Worm (Caenorhabditis elegans) whole organism, young adult: ENCODE results near the gene spp-9.

Source experiments
- B0261.1 ChIP-seq: sonication (generic microtip); optimal IDR thresholded peaks from 2 replicates; lab custom pipeline; 2016; ENCODE audit warnings: mild to moderate bottlenecking, missing genetic modification characterization, moderate library complexity, missing compliant biosample characterization
- B0336.3 ChIP-seq: fragments of 200-800 bp; sonication (Bioruptor generic); IDR thresholded peaks from 2 replicates; pipeline ENCODE4 v1.3.6; 2022; ENCODE audit warnings: missing genetic modification characterization, missing compliant biosample characterization
- F10E7.11 ChIP-seq: sonication (generic microtip); optimal IDR thresholded peaks from 2 replicates; lab custom pipeline; 2017; ENCODE audit warnings: mild to moderate bottlenecking, missing genetic modification characterization, moderate library complexity, missing compliant biosample characterization
- F23B12.7 ChIP-seq: sonication (generic microtip); optimal IDR thresholded peaks from 2 replicates; lab custom pipeline; 2017; ENCODE audit warnings: missing genetic modification characterization, mild to moderate bottlenecking, missing compliant biosample characterization, antibody characterized with exemption, moderate library complexity; ENCODE audit not compliant: insufficient read depth
- F39B2.1 ChIP-seq: fragments of 200-800 bp; sonication (Bioruptor generic); IDR thresholded peaks from 2 replicates; pipeline ENCODE4 v1.3.6; 2022; ENCODE audit warnings: missing genetic modification reagents, missing genetic modification characterization, missing compliant biosample characterization
- F49E8.2 ChIP-seq: sonication (generic microtip); optimal IDR thresholded peaks from 3 replicates; lab custom pipeline; 2017; ENCODE audit warnings: missing genetic modification characterization, mild to moderate bottlenecking, missing compliant biosample characterization, antibody characterized with exemption, moderate library complexity; ENCODE audit not compliant: insufficient read depth
- F52B5.7 ChIP-seq: sonication (generic microtip); optimal IDR thresholded peaks from 2 replicates; lab custom pipeline; 2016; ENCODE audit warnings: mild to moderate bottlenecking, missing genetic modification characterization, missing compliant biosample characterization
- F57A8.1 ChIP-seq: fragments of 200-800 bp; sonication (Bioruptor generic); optimal IDR thresholded peaks from 2 replicates; lab custom pipeline; 2018; ENCODE audit warnings: mild to moderate bottlenecking, missing genetic modification characterization, moderate library complexity, missing compliant biosample characterization
- F57C9.4 ChIP-seq: sonication (generic microtip); optimal IDR thresholded peaks from 2 replicates; lab custom pipeline; 2017; ENCODE audit warnings: mild to moderate bottlenecking, missing genetic modification characterization, missing compliant biosample characterization
- Y53F4B.3 ChIP-seq: fragments of 200-800 bp; sonication (Bioruptor generic); IDR thresholded peaks from 2 replicates; pipeline ENCODE4 v1.3.6; 2022; ENCODE audit warnings: missing genetic modification reagents, missing genetic modification characterization, missing compliant biosample characterization
- Y79H2A.3 ChIP-seq: fragments of 200-800 bp; sonication (Bioruptor generic); conservative IDR thresholded peaks from 2 replicates; pipeline ENCODE4 v1.3.6; 2022; ENCODE audit warnings: missing genetic modification reagents, missing genetic modification characterization, missing compliant biosample characterization
- akir-1 ChIP-seq: fragments of 200-800 bp; sonication (Bioruptor generic); optimal IDR thresholded peaks from 2 replicates; lab custom pipeline; 2018; ENCODE audit warnings: mild to moderate bottlenecking, missing genetic modification characterization, moderate library complexity, missing compliant biosample characterization
- aptf-2 ChIP-seq: fragments of 200-800 bp; sonication (Bioruptor generic); conservative IDR thresholded peaks from 2 replicates; pipeline ENCODE4 v1.3.6; 2022; ENCODE audit warnings: missing genetic modification reagents, missing genetic modification characterization, missing compliant biosample characterization
- aptf-3 ChIP-seq: fragments of 200-800 bp; sonication (Bioruptor generic); IDR thresholded peaks from 2 replicates; pipeline ENCODE4 v1.3.6; 2022; ENCODE audit warnings: missing genetic modification characterization, missing compliant biosample characterization
- attf-3 ChIP-seq: fragments of 200-800 bp; sonication (Bioruptor generic); conservative IDR thresholded peaks from 2 replicates; pipeline ENCODE4 v1.3.6; 2022; ENCODE audit warnings: missing genetic modification reagents, missing genetic modification characterization, missing compliant biosample characterization
- cebp-1 ChIP-seq, 2 experiments: fragments of 200-800 bp in 1 of 2; sonication (Bioruptor generic) in 1 of 2; sonication (generic microtip) in 1 of 2; IDR thresholded peaks in 1 of 2; optimal IDR thresholded peaks in 1 of 2; 2 replicates each; pipeline versions ENCODE4 v1.3.6 to Lab custom; 2017 to 2022; ENCODE audit warnings: missing compliant biosample characterization in 2 of 2, missing genetic modification characterization in 2 of 2, mild to moderate bottlenecking in 1 of 2, missing genetic modification reagents in 1 of 2, moderate library complexity in 1 of 2
- ceh-27 ChIP-seq: fragments of 200-800 bp; sonication (Bioruptor generic); optimal IDR thresholded peaks from 2 replicates; lab custom pipeline; 2018; ENCODE audit warnings: mild to moderate bottlenecking, missing genetic modification characterization, moderate library complexity, missing compliant biosample characterization
- ceh-40 ChIP-seq: fragments of 200-800 bp; sonication (Bioruptor generic); IDR thresholded peaks from 2 replicates; pipeline ENCODE4 v1.3.6; 2022; ENCODE audit warnings: missing genetic modification characterization, missing compliant biosample characterization
- ceh-79 ChIP-seq: sonication (generic microtip); optimal IDR thresholded peaks from 2 replicates; lab custom pipeline; 2017; ENCODE audit warnings: mild to moderate bottlenecking, missing genetic modification characterization, missing compliant biosample characterization
- ceh-91 ChIP-seq: fragments of 200-800 bp; sonication (Bioruptor generic); IDR thresholded peaks from 2 replicates; pipeline ENCODE4 v1.3.6; 2022; ENCODE audit warnings: missing genetic modification reagents, missing genetic modification characterization, missing compliant biosample characterization
- dox-1 ChIP-seq: fragments of 200-800 bp; sonication (Bioruptor generic); IDR thresholded peaks from 2 replicates; pipeline ENCODE4 v1.3.6; 2022; ENCODE audit warnings: missing genetic modification reagents, missing genetic modification characterization, missing compliant biosample characterization
- egl-18 ChIP-seq: fragments of 200-800 bp; sonication (Bioruptor generic); IDR thresholded peaks from 2 replicates; pipeline ENCODE4 v1.3.6; 2022; ENCODE audit warnings: missing genetic modification reagents, missing genetic modification characterization, missing compliant biosample characterization
- egl-44 ChIP-seq: fragments of 200-800 bp; sonication (Bioruptor generic); IDR thresholded peaks from 2 replicates; pipeline ENCODE4 v1.3.6; 2022; ENCODE audit warnings: missing genetic modification reagents, missing genetic modification characterization, missing compliant biosample characterization
- ets-4 ChIP-seq: fragments of 200-800 bp; sonication (Bioruptor generic); optimal IDR thresholded peaks from 2 replicates; lab custom pipeline; 2018; ENCODE audit warnings: mild to moderate bottlenecking, missing genetic modification characterization, missing compliant biosample characterization
- fkh-3 ChIP-seq: sonication (generic microtip); optimal IDR thresholded peaks from 2 replicates; lab custom pipeline; 2016; ENCODE audit warnings: mild to moderate bottlenecking, missing genetic modification characterization, missing compliant biosample characterization
- gei-17 ChIP-seq: fragments of 200-800 bp; sonication (Bioruptor generic); optimal IDR thresholded peaks from 2 replicates; lab custom pipeline; 2018; ENCODE audit warnings: mild to moderate bottlenecking, missing genetic modification characterization, missing compliant biosample characterization
- hlh-12 ChIP-seq: sonication (generic microtip); optimal IDR thresholded peaks from 2 replicates; lab custom pipeline; 2016; ENCODE audit warnings: missing genetic modification characterization, missing compliant biosample characterization
- hmg-1.2 ChIP-seq: fragments of 200-800 bp; sonication (Bioruptor generic); IDR thresholded peaks from 2 replicates; pipeline ENCODE4 v1.3.6; 2022; ENCODE audit warnings: missing genetic modification reagents, missing genetic modification characterization, missing compliant biosample characterization
- hrde-1 ChIP-seq: sonication (generic microtip); optimal IDR thresholded peaks from 2 replicates; lab custom pipeline; 2016; ENCODE audit warnings: missing genetic modification characterization, mild to moderate bottlenecking, missing compliant biosample characterization, moderate library complexity, missing genotype, missing genetic modification reagents, borderline replicate concordance
- hsf-1 ChIP-seq: fragments of 200-800 bp; sonication (Bioruptor generic); IDR thresholded peaks from 2 replicates; pipeline ENCODE4 v1.3.6; 2022; ENCODE audit warnings: missing genetic modification reagents, missing genetic modification characterization, missing compliant biosample characterization
- let-607 ChIP-seq, 2 experiments: fragments of 200-800 bp in 1 of 2; sonication (Bioruptor generic) in 1 of 2; sonication (generic microtip) in 1 of 2; optimal IDR thresholded peaks; 2 replicates each; lab custom pipeline; 2016 to 2018; ENCODE audit warnings: mild to moderate bottlenecking in 2 of 2, missing compliant biosample characterization in 2 of 2, missing genetic modification characterization in 2 of 2, moderate library complexity in 2 of 2, missing genotype in 1 of 2
- lin-54 ChIP-seq: fragments of 200-800 bp; sonication (Bioruptor generic); optimal IDR thresholded peaks from 2 replicates; lab custom pipeline; 2018; ENCODE audit warnings: mild to moderate bottlenecking, missing genetic modification characterization, missing compliant biosample characterization
- lir-1 ChIP-seq: fragments of 200-800 bp; sonication (Bioruptor generic); conservative IDR thresholded peaks from 2 replicates; pipeline ENCODE4 v1.3.6; 2022; ENCODE audit warnings: missing genetic modification reagents, missing genetic modification characterization, missing compliant biosample characterization
- mes-4 ChIP-seq: sonication (generic microtip); optimal IDR thresholded peaks from 2 replicates; lab custom pipeline; 2016; ENCODE audit warnings: missing genotype, missing genetic modification characterization, missing compliant biosample characterization
- mxl-1 ChIP-seq: sonication (generic microtip); optimal IDR thresholded peaks from 2 replicates; lab custom pipeline; 2016; ENCODE audit warnings: missing genetic modification characterization, missing compliant biosample characterization
- nfya-2 ChIP-seq: fragments of 200-800 bp; sonication (Bioruptor generic); IDR thresholded peaks from 2 replicates; pipeline ENCODE4 v1.3.6; 2022; ENCODE audit warnings: missing genetic modification reagents, missing genetic modification characterization, missing compliant biosample characterization
- nhr-27 ChIP-seq: fragments of 200-800 bp; sonication (Bioruptor generic); optimal IDR thresholded peaks from 2 replicates; lab custom pipeline; 2018; ENCODE audit warnings: mild to moderate bottlenecking, missing genetic modification characterization, moderate library complexity, missing compliant biosample characterization
- nhr-80 ChIP-seq: sonication (generic microtip); optimal IDR thresholded peaks from 2 replicates; lab custom pipeline; 2016; ENCODE audit warnings: missing genetic modification characterization, missing compliant biosample characterization
- rcor-1 ChIP-seq: fragments of 200-800 bp; sonication (Bioruptor generic); IDR thresholded peaks from 2 replicates; pipeline ENCODE4 v1.3.6; 2022; ENCODE audit warnings: missing genetic modification reagents, missing genetic modification characterization, missing compliant biosample characterization
- rpc-1 ChIP-seq, 2 experiments: fragments of 150-350 bp in 1 of 2; sonication (generic microtip) in 1 of 2; optimal IDR thresholded peaks; 2 replicates each; lab custom pipeline; 2014 to 2018; ENCODE audit warnings: missing biosample characterization in 1 of 2, missing genetic modification characterization in 1 of 2, missing genetic modification reagents in 1 of 2, missing genotype in 1 of 2
- sdz-38 ChIP-seq: sonication (generic microtip); optimal IDR thresholded peaks from 2 replicates; lab custom pipeline; 2016; ENCODE audit warnings: missing genotype, missing genetic modification characterization, missing compliant biosample characterization
- snpc-3.4 ChIP-seq: sonication (generic microtip); optimal IDR thresholded peaks from 2 replicates; lab custom pipeline; 2017; ENCODE audit warnings: missing genetic modification characterization, mild to moderate bottlenecking, missing compliant biosample characterization, antibody characterized with exemption, moderate library complexity, missing genotype, missing genetic modification reagents
- sptf-2 ChIP-seq: fragments of 200-800 bp; sonication (Bioruptor generic); optimal IDR thresholded peaks from 2 replicates; lab custom pipeline; 2018; ENCODE audit warnings: mild to moderate bottlenecking, missing genetic modification characterization, missing compliant biosample characterization
- tbx-9 ChIP-seq: sonication (generic microtip); optimal IDR thresholded peaks from 2 replicates; lab custom pipeline; 2016; ENCODE audit warnings: borderline replicate concordance, missing genetic modification characterization, inconsistent platforms, missing compliant biosample characterization
- xnd-1 ChIP-seq: sonication (generic microtip); optimal IDR thresholded peaks from 2 replicates; lab custom pipeline; 2016; ENCODE audit warnings: missing genotype, missing genetic modification reagents, missing genetic modification characterization, missing compliant biosample characterization
- ztf-6 ChIP-seq: fragments of 200-800 bp; sonication (Bioruptor generic); IDR thresholded peaks from 2 replicates; pipeline ENCODE4 v1.3.6; 2022; ENCODE audit warnings: missing genetic modification reagents, missing genetic modification characterization, missing compliant biosample characterization

The spp-9 gene

DNA sequence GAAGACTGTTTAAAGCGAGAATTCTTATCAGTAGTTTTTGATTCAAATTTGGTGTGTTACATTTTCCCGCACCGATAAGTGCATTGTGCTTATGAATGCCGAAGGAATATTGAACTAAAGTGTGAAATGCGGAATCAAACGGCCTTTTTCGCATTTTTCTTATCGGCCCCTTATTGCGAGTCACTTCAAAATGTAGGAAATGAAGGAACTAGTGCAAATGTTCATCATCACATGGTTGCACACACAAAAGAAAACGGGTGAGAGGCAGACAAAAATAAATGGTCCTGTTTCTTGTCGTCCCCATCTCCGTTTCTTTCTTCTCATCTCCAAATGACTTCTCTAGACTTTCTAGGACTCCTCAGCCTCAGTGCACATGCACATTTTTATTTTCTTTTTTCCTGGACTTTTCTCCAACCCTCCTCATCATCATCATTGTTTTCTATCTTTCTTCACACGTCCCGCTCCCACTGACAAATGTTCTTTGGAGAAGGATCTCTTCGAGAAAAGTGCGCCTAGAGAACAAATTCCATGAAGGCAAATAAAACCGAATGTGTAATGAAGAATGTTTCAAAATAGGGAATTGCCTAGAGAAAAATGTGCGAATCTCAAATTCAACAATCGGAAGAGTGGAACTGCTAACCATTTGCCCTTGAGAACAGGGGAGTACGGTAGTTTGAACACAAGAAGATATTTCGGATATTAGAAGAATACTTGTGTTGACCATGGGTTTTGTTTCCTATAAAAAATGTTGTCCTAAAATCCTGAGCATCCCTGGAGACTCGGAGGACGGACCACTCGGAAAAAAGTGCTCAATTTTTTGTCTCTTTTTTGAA, 23.1 kb upstream of the spp-9 start:
- no peak for TF ChIP-seq aptf-3 (GFP tag; lab: Robert Waterston, UW)
- no peak for TF ChIP-seq rpc-1 (optimal IDR thresholded peaks at IDR 0.05; lab: Kevin White, UChicago)
- no peak for TF ChIP-seq rpc-1 (tag; optimal IDR thresholded peaks at IDR 0.05; lab: Kevin White, UChicago)
- no peak for TF ChIP-seq Y53F4B.3 (GFP tag; lab: Robert Waterston, UW)
- no peak for TF ChIP-seq egl-44 (GFP tag; lab: Robert Waterston, UW)
- TF ChIP-seq xnd-1 (tag; lab: Kevin White, UChicago): no peak
- TF ChIP-seq lin-54 (GFP tag; lab: Kevin White, UChicago): no peak
- TF ChIP-seq F52B5.7 (tag; lab: Kevin White, UChicago): no peak
- TF ChIP-seq snpc-3.4: no peak
- TF ChIP-seq Y79H2A.3 (GFP tag; lab: Robert Waterston, UW): no peak
- TF ChIP-seq nfya-2 (GFP tag; lab: Robert Waterston, UW): no peak
- TF ChIP-seq dox-1: peak; percentile 59
- TF ChIP-seq ceh-27 (GFP tag; lab: Kevin White, UChicago): no peak
- TF ChIP-seq cebp-1 (GFP tag; IDR thresholded peaks at IDR 0.05; lab: Robert Waterston, UW): no peak
- peak; percentile 33 for TF ChIP-seq cebp-1 (tag; optimal IDR thresholded peaks at IDR 0.05; lab: Kevin White, UChicago)
- peak; percentile 94 for TF ChIP-seq nhr-80 (tag; lab: Kevin White, UChicago)
- no peak for TF ChIP-seq hrde-1 (tag; lab: Kevin White, UChicago)
- TF ChIP-seq hlh-12 (tag; lab: Kevin White, UChicago): no peak
- TF ChIP-seq F57A8.1: no peak
- TF ChIP-seq tbx-9 (tag; lab: Kevin White, UChicago): no peak
- no peak for TF ChIP-seq F49E8.2 (tag; lab: Kevin White, UChicago)
- no peak for TF ChIP-seq ceh-40
- no peak for TF ChIP-seq aptf-2
- no peak for TF ChIP-seq ceh-91 (GFP tag; lab: Robert Waterston, UW)
- no peak for TF ChIP-seq attf-3 (GFP tag; lab: Robert Waterston, UW)
- TF ChIP-seq F39B2.1 (GFP tag; lab: Robert Waterston, UW): no peak
- no peak for TF ChIP-seq rcor-1 (GFP tag; lab: Robert Waterston, UW)
- no peak for TF ChIP-seq F23B12.7 (tag; lab: Kevin White, UChicago)
- TF ChIP-seq fkh-3 (tag; lab: Kevin White, UChicago): no peak
- no peak for TF ChIP-seq mes-4 (tag; lab: Kevin White, UChicago)
- peak in 1 of 2 experiments; percentile 4 for TF ChIP-seq let-607 (tag; optimal IDR thresholded peaks at IDR 0.05; lab: Kevin White, UChicago)
- TF ChIP-seq ets-4: peak; percentile 30
- TF ChIP-seq nhr-27 (tag; lab: Kevin White, UChicago): no peak
- TF ChIP-seq F10E7.11: no peak

- TF ChIP-seq rcor-1 (GFP tag; lab: Robert Waterston, UW) (no peak), ztf-6 (GFP tag; lab: Robert Waterston, UW) (no peak), akir-1 (GFP tag; lab: Kevin White, UChicago) (no peak), F23B12.7 (tag; lab: Kevin White, UChicago) (no peak), ceh-79 (tag; lab: Kevin White, UChicago) (no peak), B0336.3 (GFP tag; lab: Robert Waterston, UW) (no peak), nhr-27 (tag; lab: Kevin White, UChicago) (no peak), hmg-1.2 (GFP tag; lab: Robert Waterston, UW) (peak; percentile 73; the same call in 1 of the 2 replicates), lir-1 (GFP tag; lab: Robert Waterston, UW) (no peak), F57A8.1 (no peak), mxl-1 (tag; lab: Kevin White, UChicago) (no peak), egl-18 (GFP tag; lab: Robert Waterston, UW) (no peak), gei-17 (peak; percentile 18), Y79H2A.3 (GFP tag; lab: Robert Waterston, UW) (no peak), B0261.1 (no peak), sdz-38 (tag; lab: Kevin White, UChicago) (no peak), sptf-2 (GFP tag; lab: Kevin White, UChicago) (no peak), hsf-1 (no peak), F57C9.4 (tag; lab: Kevin White, UChicago) (no peak)
Observed at ce11 chrX:11465215-11465614, 22.4 kb upstream of the spp-9 start, which contains the start of gene lin-14. lin-14 (plus strand) TSS chrX:11465560.
